Fruit fly (Drosophila melanogaster) whole organism: ENCODE data around the gene Sems.

Experiments used
- pan ChIP-seq: fragments of >200 bp; optimal IDR thresholded peaks from 2 replicates; lab custom pipeline; 2017
- psq ChIP-seq: fragments of >200 bp; optimal IDR thresholded peaks from 2 replicates; lab custom pipeline; 2017
- usp ChIP-seq: fragments of >200 bp; optimal IDR thresholded peaks from 2 replicates; lab custom pipeline; 2017; ENCODE audit warnings: missing biosample characterization, missing genetic modification characterization, mixed read lengths

DNA sequence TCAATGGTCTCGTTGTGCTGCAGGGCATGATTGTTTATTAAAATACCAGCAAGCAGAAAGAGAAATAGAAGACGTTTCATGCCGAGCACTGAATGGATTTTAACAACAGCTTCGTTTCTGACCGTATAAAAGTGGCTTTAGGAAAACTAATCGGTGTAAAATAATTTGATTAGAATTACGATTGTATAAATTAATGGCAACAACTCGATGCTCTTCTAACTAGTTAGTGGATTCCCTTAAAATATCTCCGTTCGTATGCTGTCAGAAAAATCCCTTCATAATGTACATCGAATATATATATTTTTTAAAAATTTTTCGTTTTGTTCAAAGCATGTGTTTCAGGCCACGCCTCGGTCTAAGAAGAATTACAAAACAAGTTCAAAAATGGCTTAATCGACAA is at the start of gene Sems, which contains the start of gene CG10588:
- TF ChIP-seq usp (GFP tag; lab: Kevin White, UChicago) = no peak
- no peak for TF ChIP-seq pan (lab: Kevin White, UChicago)
- no peak for TF ChIP-seq psq (lab: Kevin White, UChicago)
